Fruit fly (Drosophila melanogaster): ENCODE results near the gene opm.

DNA sequence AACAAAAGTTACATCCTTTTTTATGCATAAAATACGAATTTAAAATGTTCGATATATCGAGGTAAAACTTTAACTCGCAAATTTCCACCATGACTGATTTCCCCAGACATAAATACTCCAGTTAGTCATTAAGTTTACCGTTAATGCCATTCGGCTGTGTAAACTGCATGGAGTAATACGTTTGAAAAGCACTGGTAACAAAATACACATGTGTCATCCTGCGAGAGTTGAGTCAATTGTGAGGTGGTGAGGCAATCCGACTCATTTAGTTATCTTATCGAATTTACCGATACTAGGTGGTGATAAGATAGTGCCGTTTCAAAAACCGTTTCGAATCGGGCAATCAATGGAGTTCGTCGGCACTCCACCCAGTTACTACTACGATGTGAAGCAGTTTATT, 20.6 kb downstream of the opm start:
- no peak for TF ChIP-seq Sin3A (optimal IDR thresholded peaks at IDR 0.05)
- TF ChIP-seq ttk (optimal IDR thresholded peaks at IDR 0.05): no peak
